Worm (Caenorhabditis elegans) whole organism, L2 larva: ENCODE data around the gene T24E12.13.

Source experiments
- R02D3.7 ChIP-seq: fragments of 150-350 bp; optimal IDR thresholded peaks from 2 replicates; lab custom pipeline; 2014; ENCODE audit warnings: missing biosample characterization, missing genetic modification characterization
- Y55F3AM.14 ChIP-seq: fragments of 200-800 bp; sonication (Bioruptor generic); optimal IDR thresholded peaks from 2 replicates; lab custom pipeline; 2018; ENCODE audit warnings: mild to moderate bottlenecking, missing genetic modification characterization, missing compliant biosample characterization
- ZK546.5 ChIP-seq: sonication (generic microtip); optimal IDR thresholded peaks from 2 replicates; lab custom pipeline; 2017; ENCODE audit warnings: missing biosample characterization, missing genetic modification characterization
- alr-1 ChIP-seq: fragments of 150-350 bp; optimal IDR thresholded peaks from 2 replicates; lab custom pipeline; 2014; ENCODE audit warnings: missing biosample characterization, missing genetic modification characterization
- aly-2 ChIP-seq: fragments of 150-350 bp; optimal IDR thresholded peaks from 2 replicates; lab custom pipeline; 2014; ENCODE audit warnings: missing biosample characterization, missing genetic modification characterization
- ama-1 ChIP-seq: fragments of 150-350 bp; optimal IDR thresholded peaks from 2 replicates; lab custom pipeline; 2018; ENCODE audit warnings: inconsistent platforms
- blmp-1 ChIP-seq: sonication (generic microtip); optimal IDR thresholded peaks from 2 replicates; lab custom pipeline; 2017; ENCODE audit warnings: missing genetic modification characterization, mild to moderate bottlenecking, missing compliant biosample characterization, antibody characterized with exemption, moderate library complexity; ENCODE audit not compliant: insufficient read depth
- ceh-16 ChIP-seq: fragments of 150-350 bp; optimal IDR thresholded peaks from 2 replicates; lab custom pipeline; 2014; ENCODE audit warnings: missing biosample characterization, missing genetic modification characterization
- ceh-82 ChIP-seq: fragments of 150-350 bp; optimal IDR thresholded peaks from 2 replicates; lab custom pipeline; 2014; ENCODE audit warnings: missing biosample characterization, missing genetic modification characterization
- crh-2 ChIP-seq: sonication (generic microtip); optimal IDR thresholded peaks from 2 replicates; lab custom pipeline; 2017; ENCODE audit warnings: missing biosample characterization, missing genetic modification characterization
- dmd-4 ChIP-seq: sonication (generic microtip); optimal IDR thresholded peaks from 2 replicates; lab custom pipeline; 2017; ENCODE audit warnings: missing biosample characterization, missing genetic modification characterization
- elt-1 ChIP-seq: fragments of 150-350 bp; optimal IDR thresholded peaks from 2 replicates; lab custom pipeline; 2014; ENCODE audit warnings: missing biosample characterization, missing genetic modification characterization
- gmeb-1 ChIP-seq: fragments of 150-350 bp; optimal IDR thresholded peaks from 2 replicates; lab custom pipeline; 2014; ENCODE audit warnings: missing biosample characterization, missing genetic modification characterization
- lin-13 ChIP-seq: fragments of 150-350 bp; optimal IDR thresholded peaks from 2 replicates; lab custom pipeline; 2014; ENCODE audit warnings: missing biosample characterization, missing genetic modification reagents, missing genetic modification characterization
- lsy-2 ChIP-seq, 2 experiments: fragments of 150-350 bp in 1 of 2; sonication (generic microtip) in 1 of 2; optimal IDR thresholded peaks; 2 replicates each; lab custom pipeline; 2014 to 2017; ENCODE audit warnings: missing biosample characterization in 2 of 2, missing genetic modification characterization in 2 of 2
- mab-5 ChIP-seq: fragments of 150-350 bp; optimal IDR thresholded peaks from 2 replicates; lab custom pipeline; 2014; ENCODE audit warnings: missing biosample characterization, missing genetic modification characterization
- mbf-1 ChIP-seq: sonication (generic microtip); optimal IDR thresholded peaks from 2 replicates; lab custom pipeline; 2017; ENCODE audit warnings: missing biosample characterization, missing genetic modification characterization
- mdl-1 ChIP-seq, 2 experiments: fragments of 150-350 bp in 1 of 2; sonication (generic microtip) in 1 of 2; optimal IDR thresholded peaks; 2 replicates each; lab custom pipeline; 2017; ENCODE audit warnings: missing biosample characterization in 2 of 2, missing genetic modification characterization in 2 of 2
- nhr-11 ChIP-seq: fragments of 150-350 bp; optimal IDR thresholded peaks from 2 replicates; lab custom pipeline; 2014; ENCODE audit warnings: missing biosample characterization, missing genetic modification characterization
- nhr-12 ChIP-seq: fragments of 150-350 bp; optimal IDR thresholded peaks from 2 replicates; lab custom pipeline; 2014; ENCODE audit warnings: missing biosample characterization, missing genetic modification characterization
- nhr-129 ChIP-seq: fragments of 150-350 bp; optimal IDR thresholded peaks from 2 replicates; lab custom pipeline; 2014; ENCODE audit warnings: missing biosample characterization, missing genetic modification characterization
- nhr-23 ChIP-seq: fragments of 150-350 bp; optimal IDR thresholded peaks from 2 replicates; lab custom pipeline; 2014; ENCODE audit warnings: missing biosample characterization, missing genetic modification reagents, missing genetic modification characterization
- nhr-237 ChIP-seq: fragments of 150-350 bp; optimal IDR thresholded peaks from 2 replicates; lab custom pipeline; 2014; ENCODE audit warnings: missing biosample characterization, missing genetic modification characterization
- nhr-25 ChIP-seq: fragments of 150-350 bp; sonication (generic microtip); optimal IDR thresholded peaks from 3 replicates; lab custom pipeline; 2014; ENCODE audit warnings: missing biosample characterization, missing genetic modification characterization
- nhr-6 ChIP-seq: fragments of 150-350 bp; optimal IDR thresholded peaks from 2 replicates; lab custom pipeline; 2014; ENCODE audit warnings: missing biosample characterization, missing genetic modification characterization
- nhr-77 ChIP-seq: fragments of 150-350 bp; optimal IDR thresholded peaks from 2 replicates; lab custom pipeline; 2014; ENCODE audit warnings: missing biosample characterization, missing genetic modification characterization
- peb-1 ChIP-seq: fragments of 150-350 bp; optimal IDR thresholded peaks from 2 replicates; lab custom pipeline; 2014; ENCODE audit warnings: missing biosample characterization, missing genetic modification characterization
- skn-1 ChIP-seq: sonication (generic microtip); optimal IDR thresholded peaks from 2 replicates; lab custom pipeline; 2017; ENCODE audit warnings: missing biosample characterization, missing genetic modification characterization
- sma-3 ChIP-seq: sonication (generic microtip); optimal IDR thresholded peaks from 2 replicates; lab custom pipeline; 2016; ENCODE audit warnings: missing genetic modification reagents, missing genetic modification characterization, missing compliant biosample characterization
- snpc-4 ChIP-seq: fragments of 150-350 bp; optimal IDR thresholded peaks from 2 replicates; lab custom pipeline; 2014; ENCODE audit warnings: missing biosample characterization, missing genetic modification characterization
- unc-39 ChIP-seq: fragments of 150-350 bp; optimal IDR thresholded peaks from 2 replicates; lab custom pipeline; 2014; ENCODE audit warnings: missing biosample characterization, missing genetic modification characterization
- zag-1 ChIP-seq: fragments of 150-350 bp; optimal IDR thresholded peaks from 2 replicates; lab custom pipeline; 2014; ENCODE audit warnings: missing biosample characterization, missing genetic modification characterization
- ztf-1 ChIP-seq: fragments of 200-800 bp; sonication (Bioruptor generic); conservative IDR thresholded peaks from 2 replicates; pipeline ENCODE4 v1.3.6; 2022; ENCODE audit warnings: missing genetic modification characterization, missing compliant biosample characterization
- ztf-11 ChIP-seq: sonication (generic microtip); optimal IDR thresholded peaks from 2 replicates; lab custom pipeline; 2017; ENCODE audit warnings: missing biosample characterization, missing genetic modification characterization
- ztf-4 ChIP-seq: fragments of 150-350 bp; optimal IDR thresholded peaks from 2 replicates; lab custom pipeline; 2014; ENCODE audit warnings: missing biosample characterization, missing genetic modification characterization

Gene T24E12.13

ce11 chrII:3823855-3824254, 36.6 kb downstream of the T24E12.13 start, which contains the start of gene skr-15:
TSS of gene skr-15 (plus strand) at chrII:3824155.
- TF ChIP-seq ztf-4 (tag; lab: Kevin White, UChicago), result no peak
- TF ChIP-seq Y55F3AM.14 (GFP tag; lab: Kevin White, UChicago), result no peak
- TF ChIP-seq unc-39 (tag; lab: Kevin White, UChicago), result no peak
- TF ChIP-seq nhr-25 (tag; lab: Kevin White, UChicago), result no peak
- no peak for TF ChIP-seq ama-1 (lab: Kevin White, UChicago)
- TF ChIP-seq lsy-2 (tag; optimal IDR thresholded peaks at IDR 0.05; lab: Kevin White, UChicago), result no peak
- no peak for TF ChIP-seq mbf-1 (tag; lab: Kevin White, UChicago)
- TF ChIP-seq aly-2 (tag; lab: Kevin White, UChicago), result no peak
- TF ChIP-seq blmp-1, result no peak
- TF ChIP-seq R02D3.7 (tag; lab: Kevin White, UChicago), result no peak
- TF ChIP-seq elt-1, result no peak
- no peak for TF ChIP-seq nhr-11 (tag; lab: Kevin White, UChicago)
- TF ChIP-seq peb-1 (tag; lab: Kevin White, UChicago), result no peak
- TF ChIP-seq skn-1 (tag; lab: Kevin White, UChicago), result no peak
- no peak for TF ChIP-seq sma-3 (GFP tag; lab: Kevin White, UChicago)
- TF ChIP-seq nhr-77 (tag; lab: Kevin White, UChicago), result no peak
- TF ChIP-seq zag-1, result no peak
- no peak for TF ChIP-seq nhr-12 (tag; lab: Kevin White, UChicago)
- TF ChIP-seq nhr-129 (tag; lab: Kevin White, UChicago), result no peak
- no peak for TF ChIP-seq dmd-4 (tag; lab: Kevin White, UChicago)

ce11 chrII:3827801-3828200, 40.5 kb downstream of the T24E12.13 start, which contains the start of gene F54D10.8:
TSS of gene F54D10.8 (minus strand) at chrII:3827901.
- TF ChIP-seq dmd-4 (tag; lab: Kevin White, UChicago), result no peak
- TF ChIP-seq Y55F3AM.14 (GFP tag; lab: Kevin White, UChicago), result no peak
- no peak for TF ChIP-seq mab-5 (tag; lab: Kevin White, UChicago)
- no peak for TF ChIP-seq mdl-1 (tag; optimal IDR thresholded peaks at IDR 0.05; lab: Kevin White, UChicago)
- no peak for TF ChIP-seq peb-1 (tag; lab: Kevin White, UChicago)
- TF ChIP-seq mbf-1 (tag; lab: Kevin White, UChicago), result no peak
- no peak for TF ChIP-seq ztf-11
- no peak for TF ChIP-seq gmeb-1
- TF ChIP-seq skn-1 (tag; lab: Kevin White, UChicago), result no peak
- TF ChIP-seq snpc-4 (tag; lab: Kevin White, UChicago), result no peak
- no peak for TF ChIP-seq ztf-1 (GFP tag; lab: Robert Waterston, UW)
- TF ChIP-seq crh-2, result no peak
- TF ChIP-seq elt-1, result no peak
- TF ChIP-seq sma-3 (GFP tag; lab: Kevin White, UChicago), result no peak
- no peak for TF ChIP-seq lsy-2 (tag; optimal IDR thresholded peaks at IDR 0.05; lab: Kevin White, UChicago)
- no peak for TF ChIP-seq alr-1 (tag; lab: Kevin White, UChicago)
- TF ChIP-seq nhr-25 (tag; lab: Kevin White, UChicago), result no peak
- TF ChIP-seq ZK546.5, result no peak

- no peak for TF ChIP-seq mab-5 (tag; lab: Kevin White, UChicago)
- TF ChIP-seq ztf-1 (GFP tag; lab: Robert Waterston, UW), result no peak
- TF ChIP-seq ztf-4 (tag; lab: Kevin White, UChicago), result no peak
- TF ChIP-seq nhr-11 (tag; lab: Kevin White, UChicago), result no peak
- no peak for TF ChIP-seq ztf-11
- no peak for TF ChIP-seq nhr-77 (tag; lab: Kevin White, UChicago)
- no peak for TF ChIP-seq crh-2
- no peak for TF ChIP-seq nhr-237 (tag; lab: Kevin White, UChicago)
- no peak for TF ChIP-seq ceh-82 (tag; lab: Kevin White, UChicago)
Measured at ce11 chrII:3829623-3830022, 42.4 kb downstream of the T24E12.13 start.

- TF ChIP-seq ceh-82 (tag; lab: Kevin White, UChicago) (no peak), mdl-1 (tag; optimal IDR thresholded peaks at IDR 0.05; lab: Kevin White, UChicago) (no peak), aly-2 (tag; lab: Kevin White, UChicago) (no peak), sma-3 (GFP tag; lab: Kevin White, UChicago) (no peak), nhr-6 (tag; lab: Kevin White, UChicago) (no peak), lin-13 (GFP tag; lab: Kevin White, UChicago) (no peak), ama-1 (lab: Kevin White, UChicago) (no peak), dmd-4 (tag; lab: Kevin White, UChicago) (no peak), nhr-25 (tag; lab: Kevin White, UChicago) (no peak), ceh-16 (no peak), nhr-23 (tag; lab: Kevin White, UChicago) (no peak), snpc-4 (tag; lab: Kevin White, UChicago) (no peak)
- TF ChIP-seq, all 48 proteins: peak for 0
Measured at ce11 chrII:3832383-3832782, 45.1 kb downstream of the T24E12.13 start, which contains the start of gene F54D10.9. TSS of gene F54D10.9 (minus strand) at chrII:3832483.
